Fruit fly (Drosophila melanogaster) whole organism, embryonic: Measurements from ENCODE around the gene nudC.

ENCODE experiments used
- Ada2b ChIP-seq: fragments of 200-800 bp; sonication (Bioruptor generic); IDR thresholded peaks from 2 replicates; pipeline ENCODE4 v1.3.6; 2022; ENCODE audit warnings: missing biosample characterization, missing genetic modification characterization
- Atf-2 ChIP-seq: fragments of 200-800 bp; sonication (Bioruptor generic); optimal IDR thresholded peaks from 2 replicates; lab custom pipeline; 2016; ENCODE audit warnings: missing biosample characterization, missing genetic modification characterization
- BtbVII ChIP-seq: fragments of 200-800 bp; sonication (Bioruptor generic); optimal IDR thresholded peaks from 3 replicates; lab custom pipeline; 2017; ENCODE audit warnings: missing biosample characterization, mild to moderate bottlenecking, missing genetic modification characterization
- Bteb2 ChIP-seq: fragments of 200-800 bp; sonication (Bioruptor generic); optimal IDR thresholded peaks from 2 replicates; lab custom pipeline; 2016; ENCODE audit warnings: missing biosample characterization, missing genetic modification characterization
- CG10209 ChIP-seq: fragments of 200-800 bp; sonication (Bioruptor generic); optimal IDR thresholded peaks from 3 replicates; lab custom pipeline; 2017; ENCODE audit warnings: missing biosample characterization, mild to moderate bottlenecking, missing genetic modification characterization, missing genetic modification reagents
- CG10959 ChIP-seq: fragments of 200-800 bp; sonication (Bioruptor generic); IDR thresholded peaks from 2 replicates; pipeline ENCODE4 v1.3.6; 2022; ENCODE audit warnings: missing biosample characterization, missing genetic modification characterization
- CG1529 ChIP-seq: fragments of 200-800 bp; sonication (Bioruptor generic); optimal IDR thresholded peaks from 3 replicates; lab custom pipeline; 2018; ENCODE audit warnings: missing biosample characterization, missing genetic modification characterization
- CG16815 ChIP-seq: fragments of 200-800 bp; sonication (Bioruptor generic); optimal IDR thresholded peaks from 3 replicates; lab custom pipeline; 2017; ENCODE audit warnings: missing biosample characterization, mild to moderate bottlenecking, missing genetic modification characterization
- CG17385 ChIP-seq: fragments of 200-800 bp; sonication (Bioruptor generic); optimal IDR thresholded peaks from 3 replicates; lab custom pipeline; 2018; ENCODE audit warnings: missing biosample characterization, mild to moderate bottlenecking, missing genetic modification characterization
- CG2712 ChIP-seq: fragments of 200-800 bp; optimal IDR thresholded peaks from 3 replicates; lab custom pipeline; 2019; ENCODE audit warnings: missing biosample characterization, mild to moderate bottlenecking, missing genetic modification characterization, moderate library complexity
- CG3065 ChIP-seq: fragments of 200-800 bp; sonication (Bioruptor generic); optimal IDR thresholded peaks from 2 replicates; lab custom pipeline; 2016; ENCODE audit warnings: missing biosample characterization, missing genetic modification characterization
- CG31441 ChIP-seq: fragments of 200-800 bp; sonication (Bioruptor generic); IDR thresholded peaks from 2 replicates; pipeline ENCODE4 v1.3.6; 2022; ENCODE audit warnings: missing biosample characterization, missing genetic modification characterization
- CG4360 ChIP-seq: fragments of 200-800 bp; sonication (Bioruptor generic); IDR thresholded peaks from 2 replicates; pipeline ENCODE4 v1.3.6; 2022; ENCODE audit warnings: missing biosample characterization, missing genetic modification characterization
- CG6175 ChIP-seq: fragments of 200-800 bp; sonication (Bioruptor generic); IDR thresholded peaks from 3 replicates; pipeline ENCODE4 v1.3.6; 2022; ENCODE audit warnings: missing biosample characterization, missing genetic modification characterization
- CG7372 ChIP-seq: fragments of 200-800 bp; sonication (Bioruptor generic); IDR thresholded peaks from 2 replicates; pipeline ENCODE4 v1.3.6; 2022; ENCODE audit warnings: missing biosample characterization, missing genetic modification characterization
- CG7786 ChIP-seq: fragments of 200-800 bp; sonication (Bioruptor generic); optimal IDR thresholded peaks from 2 replicates; lab custom pipeline; 2016; ENCODE audit warnings: missing biosample characterization, missing genetic modification characterization
- CG8290 ChIP-seq, 3 experiments: fragments of 200-800 bp; sonication (Bioruptor generic); optimal IDR thresholded peaks; 2 replicates each; lab custom pipeline; 2016 to 2019; ENCODE audit warnings: missing biosample characterization in 3 of 3, missing genetic modification characterization in 3 of 3, mild to moderate bottlenecking in 2 of 3, moderate library complexity in 1 of 3
- D19A ChIP-seq: fragments of 200-800 bp; optimal IDR thresholded peaks from 3 replicates; lab custom pipeline; 2019; ENCODE audit warnings: missing biosample characterization, mild to moderate bottlenecking, missing genetic modification characterization, moderate library complexity
- Fer2 ChIP-seq: fragments of 200-800 bp; sonication (Bioruptor generic); optimal IDR thresholded peaks from 2 replicates; lab custom pipeline; 2018; ENCODE audit warnings: missing biosample characterization, mild to moderate bottlenecking, missing genetic modification characterization, moderate library complexity
- HmgD ChIP-seq: fragments of 200-800 bp; sonication (Bioruptor generic); optimal IDR thresholded peaks from 3 replicates; lab custom pipeline; 2016; ENCODE audit warnings: missing biosample characterization, missing genetic modification characterization
- Med ChIP-seq: fragments of 200-800 bp; sonication (Bioruptor generic); peaks from one replicate; lab custom pipeline; 2016; ENCODE audit warnings: missing biosample characterization, missing genetic modification characterization, mild to moderate bottlenecking, inconsistent platforms, moderate library complexity
- Mes4 ChIP-seq: fragments of 200-800 bp; sonication (Bioruptor generic); optimal IDR thresholded peaks from 2 replicates; lab custom pipeline; 2016; ENCODE audit warnings: missing biosample characterization, missing genetic modification characterization
- NK7.1 ChIP-seq: fragments of 200-800 bp; sonication (Bioruptor generic); optimal IDR thresholded peaks from 3 replicates; lab custom pipeline; 2016; ENCODE audit warnings: missing biosample characterization, missing genetic modification characterization
- Oaz ChIP-seq: fragments of 200-800 bp; sonication (Bioruptor generic); IDR thresholded peaks from 2 replicates; pipeline ENCODE4 v1.3.6; 2022; ENCODE audit warnings: missing biosample characterization, missing genetic modification characterization
- Side ChIP-seq: fragments of 200-800 bp; sonication (Bioruptor generic); optimal IDR thresholded peaks from 2 replicates; lab custom pipeline; 2016; ENCODE audit warnings: missing biosample characterization, missing genetic modification characterization
- Sox100B ChIP-seq: fragments of 200-800 bp; sonication (Bioruptor generic); optimal IDR thresholded peaks from 3 replicates; lab custom pipeline; 2018; ENCODE audit warnings: missing biosample characterization, mild to moderate bottlenecking, missing genetic modification characterization
- Sry-δ ChIP-seq: fragments of 200-800 bp; sonication (Bioruptor generic); optimal IDR thresholded peaks from 2 replicates; lab custom pipeline; 2016; ENCODE audit warnings: missing biosample characterization, missing genetic modification characterization
- chinmo ChIP-seq: fragments of 200-800 bp; sonication (Bioruptor generic); IDR thresholded peaks from 4 replicates; pipeline ENCODE4 v1.3.6; 2022; ENCODE audit warnings: missing biosample characterization, missing genetic modification characterization; ENCODE audit not compliant: partially characterized antibody
- ci ChIP-seq: fragments of 200-800 bp; sonication (Bioruptor generic); IDR thresholded peaks from 3 replicates; pipeline ENCODE4 v1.3.6; 2022; ENCODE audit warnings: missing biosample characterization, missing genetic modification characterization
- croc ChIP-seq: fragments of 200-800 bp; sonication (Bioruptor generic); conservative IDR thresholded peaks from 3 replicates; pipeline ENCODE4 v1.3.6; 2022; ENCODE audit warnings: missing biosample characterization, missing genetic modification characterization
- dmrt99B ChIP-seq: fragments of 200-800 bp; sonication (Bioruptor generic); optimal IDR thresholded peaks from 2 replicates; lab custom pipeline; 2018; ENCODE audit warnings: missing biosample characterization, mild to moderate bottlenecking, missing genetic modification characterization, moderate library complexity
- exex ChIP-seq: fragments of 200-800 bp; sonication (Bioruptor generic); optimal IDR thresholded peaks from 4 replicates; lab custom pipeline; 2018; ENCODE audit warnings: missing biosample characterization, mild to moderate bottlenecking, missing genetic modification characterization, moderate library complexity
- gcm ChIP-seq: fragments of 200-800 bp; sonication (Bioruptor generic); optimal IDR thresholded peaks from 2 replicates; lab custom pipeline; 2019; ENCODE audit warnings: missing biosample characterization, mild to moderate bottlenecking, missing genetic modification characterization, moderate library complexity
- h ChIP-seq: fragments of >200 bp; optimal IDR thresholded peaks from 2 replicates; lab custom pipeline; 2017
- ind ChIP-seq: fragments of 200-800 bp; sonication (Bioruptor generic); optimal IDR thresholded peaks from 3 replicates; lab custom pipeline; 2016; ENCODE audit warnings: missing biosample characterization, missing genetic modification characterization
- lilli ChIP-seq: fragments of 200-800 bp; sonication (Bioruptor generic); optimal IDR thresholded peaks from 3 replicates; lab custom pipeline; 2016; ENCODE audit warnings: missing biosample characterization, missing genetic modification characterization
- lola ChIP-seq, 3 experiments: fragments of >200 bp in 2 of 3; fragments of 200-800 bp in 1 of 3; sonication (Bioruptor generic) in 1 of 3; optimal IDR thresholded peaks; 2 replicates each; lab custom pipeline; 2017 to 2019; ENCODE audit warnings: missing biosample characterization in 3 of 3, missing genetic modification characterization in 3 of 3, mild to moderate bottlenecking in 1 of 3, moderate library complexity in 1 of 3
- lov ChIP-seq, 2 experiments: fragments of 200-800 bp in 1 of 2; fragments of >200 bp in 1 of 2; sonication (Bioruptor generic) in 1 of 2; IDR thresholded peaks in 1 of 2; optimal IDR thresholded peaks in 1 of 2; 2 replicates in 1 of 2; 3 replicates in 1 of 2; pipeline versions ENCODE4 v1.3.6 to Lab custom; 2017 to 2022; ENCODE audit warnings: missing biosample characterization in 1 of 2, missing genetic modification characterization in 1 of 2
- nau ChIP-seq: fragments of 200-800 bp; sonication (Bioruptor generic); optimal IDR thresholded peaks from 3 replicates; lab custom pipeline; 2017; ENCODE audit warnings: missing biosample characterization, mild to moderate bottlenecking, missing genetic modification characterization, missing genetic modification reagents
- rib ChIP-seq: fragments of 200-800 bp; sonication (Bioruptor generic); IDR thresholded peaks from 2 replicates; pipeline ENCODE4 v1.3.6; 2022; ENCODE audit warnings: missing biosample characterization, missing genetic modification characterization
- scrt ChIP-seq: fragments of 200-800 bp; sonication (Bioruptor generic); optimal IDR thresholded peaks from 2 replicates; lab custom pipeline; 2018; ENCODE audit warnings: missing biosample characterization, mild to moderate bottlenecking, missing genetic modification characterization, moderate library complexity
- sd ChIP-seq: fragments of 200-800 bp; sonication (Bioruptor generic); optimal IDR thresholded peaks from 3 replicates; lab custom pipeline; 2018; ENCODE audit warnings: missing biosample characterization, mild to moderate bottlenecking, missing genetic modification characterization, moderate library complexity
- sens ChIP-seq: fragments of 200-800 bp; sonication (Bioruptor generic); peaks from one replicate; lab custom pipeline; 2016; ENCODE audit warnings: missing biosample characterization, missing genetic modification characterization
- slou ChIP-seq: fragments of 200-800 bp; sonication (Bioruptor generic); optimal IDR thresholded peaks from 3 replicates; lab custom pipeline; 2016; ENCODE audit warnings: missing biosample characterization, missing genetic modification characterization
- slp2 ChIP-seq: fragments of 200-800 bp; sonication (Bioruptor generic); optimal IDR thresholded peaks from 2 replicates; lab custom pipeline; 2016; ENCODE audit warnings: missing biosample characterization, missing genetic modification characterization
- so ChIP-seq: fragments of 200-800 bp; sonication (Bioruptor generic); IDR thresholded peaks from 3 replicates; pipeline ENCODE4 v1.3.6; 2022; ENCODE audit warnings: missing biosample characterization, missing genetic modification characterization
- tll ChIP-seq, 2 experiments: fragments of 200-800 bp in 1 of 2; fragments of >200 bp in 1 of 2; sonication (Bioruptor generic) in 1 of 2; optimal IDR thresholded peaks; 2 replicates each; lab custom pipeline; 2017 to 2019; ENCODE audit warnings: missing biosample characterization in 2 of 2, missing genetic modification characterization in 2 of 2, mild to moderate bottlenecking in 1 of 2, moderate library complexity in 1 of 2
- twi ChIP-seq: fragments of 200-800 bp; optimal IDR thresholded peaks from 2 replicates; lab custom pipeline; 2019; ENCODE audit warnings: missing biosample characterization, mild to moderate bottlenecking, missing genetic modification characterization, moderate library complexity
- unc-4 ChIP-seq: fragments of 200-800 bp; sonication (Bioruptor generic); IDR thresholded peaks from 2 replicates; pipeline ENCODE4 v1.3.6; 2022; ENCODE audit warnings: missing biosample characterization, missing genetic modification characterization; ENCODE audit not compliant: partially characterized antibody
- yki ChIP-seq: fragments of >200 bp; optimal IDR thresholded peaks from 3 replicates; lab custom pipeline; 2018

Gene nudC

DNA sequence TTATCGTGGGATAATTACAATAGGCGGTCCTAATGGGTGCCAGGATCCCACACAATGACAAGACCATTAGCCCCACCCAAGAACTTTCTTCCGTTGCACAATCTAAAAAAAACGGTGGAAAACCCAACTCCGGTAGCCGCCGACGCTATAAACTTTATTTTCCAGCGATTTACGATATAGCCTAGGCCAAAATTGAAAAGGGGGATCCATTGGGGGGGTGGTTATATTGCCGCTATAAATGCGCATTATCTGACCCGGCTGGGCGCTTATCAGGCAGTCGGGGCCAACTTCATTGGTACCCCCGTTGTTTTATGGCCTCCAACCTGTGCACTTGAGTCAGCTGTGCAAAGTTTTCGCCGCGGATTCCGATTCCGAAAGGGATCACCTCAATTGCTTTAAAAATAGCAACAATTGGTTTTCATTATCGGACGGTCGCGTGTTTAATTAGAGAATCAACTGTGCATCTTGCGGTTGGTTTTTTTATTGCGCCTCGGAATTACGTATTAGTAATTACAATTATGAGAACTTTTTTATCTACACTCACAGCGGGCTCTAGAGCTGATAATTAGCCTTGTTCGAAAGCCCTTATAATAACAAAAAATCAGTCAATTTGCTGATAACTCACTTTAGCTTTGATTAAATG, 965 bp upstream of the nudC start (continued):
- TF ChIP-seq Fer2 (tag; lab: Kevin White, UChicago) (peak; percentile 44), tll (GFP tag; optimal IDR thresholded peaks at IDR 0.05; lab: Kevin White, UChicago) (no peak), D19A (tag; lab: Kevin White, UChicago) (peak; percentile 16), slou (GFP tag; lab: Kevin White, UChicago) (no peak), CG10209 (GFP tag; lab: Kevin White, UChicago) (no peak), lov (optimal IDR thresholded peaks at IDR 0.05; lab: Kevin White, UChicago) (no peak), lov (GFP tag; IDR thresholded peaks at IDR 0.05; lab: Robert Waterston, UW) (peak; percentile 69; the same call in 1 of the 3 replicates), CG10959 (GFP tag; lab: Robert Waterston, UW) (no peak), Atf-2 (no peak), NK7.1 (GFP tag; lab: Kevin White, UChicago) (no peak), Bteb2 (no peak), CG6175 (GFP tag; lab: Robert Waterston, UW) (peak; percentile 44; the same call in 1 of the 3 replicates), Mes4 (GFP tag; lab: Kevin White, UChicago) (no peak), BtbVII (GFP tag; lab: Kevin White, UChicago) (peak; percentile 72), CG7786 (GFP tag; lab: Kevin White, UChicago) (no peak), lilli (GFP tag; lab: Kevin White, UChicago) (no peak), CG7372 (GFP tag; lab: Robert Waterston, UW) (no peak), unc-4 (GFP tag; lab: Robert Waterston, UW) (no peak), Oaz (GFP tag; lab: Robert Waterston, UW) (no peak), CG17385 (GFP tag; lab: Kevin White, UChicago) (no peak), yki (lab: Kevin White, UChicago) (no peak), chinmo (GFP tag; lab: Robert Waterston, UW) (0 out of 4 replicates have a peak, but pooled peaks have one; percentile 50), CG16815 (GFP tag; lab: Kevin White, UChicago) (no peak), Sox100B (GFP tag; lab: Kevin White, UChicago) (peak; percentile 71), CG31441 (GFP tag; lab: Robert Waterston, UW) (peak; percentile 54), CG1529 (GFP tag; lab: Kevin White, UChicago) (peak; percentile 22), ind (GFP tag; lab: Kevin White, UChicago) (no peak), CG4360 (GFP tag; lab: Robert Waterston, UW) (0 out of 2 replicates have a peak, but pooled peaks have one; percentile 10), exex (tag; lab: Kevin White, UChicago) (peak; percentile 87), CG2712 (tag; lab: Kevin White, UChicago) (no peak), nau (GFP tag; lab: Kevin White, UChicago) (peak; percentile 44), sd (tag; lab: Kevin White, UChicago) (peak; percentile 43), Side (GFP tag; lab: Kevin White, UChicago) (no peak), ci (GFP tag; lab: Robert Waterston, UW) (peak; percentile 67), Ada2b (no peak), gcm (GFP tag; lab: Kevin White, UChicago) (peak; percentile 38), h (no peak), scrt (GFP tag; lab: Kevin White, UChicago) (peak; percentile 5), CG8290 (GFP tag; optimal IDR thresholded peaks at IDR 0.05; lab: Kevin White, UChicago) (no peak), CG8290 (tag; optimal IDR thresholded peaks at IDR 0.05; lab: Kevin White, UChicago) (peak in 1 of 2 experiments; percentile 55), HmgD (no peak), Med (GFP tag; lab: Kevin White, UChicago) (peak; percentile 93), rib (GFP tag; lab: Robert Waterston, UW) (peak; percentile 61), twi (no peak), croc (no peak), dmrt99B (tag; lab: Kevin White, UChicago) (peak; percentile 61), CG3065 (GFP tag; lab: Kevin White, UChicago) (no peak), Sry-δ (GFP tag; lab: Kevin White, UChicago) (no peak), so (GFP tag; lab: Robert Waterston, UW) (no peak), sens (GFP tag; lab: Kevin White, UChicago) (peak; percentile 55), lola (GFP tag; optimal IDR thresholded peaks at IDR 0.05; lab: Kevin White, UChicago) (no peak), slp2 (GFP tag; lab: Kevin White, UChicago) (no peak)
